Worm (Caenorhabditis elegans): ENCODE measurements around the gene T04F3.4.

ce11 chrV:11795352-11795751, 32.5 kb upstream of the T04F3.4 start:
- TF ChIP-seq unc-130 (GFP tag; optimal IDR thresholded peaks at IDR 0.05), result no peak
- no peak for TF ChIP-seq snpc-4 (GFP tag; optimal IDR thresholded peaks at IDR 0.05)
- TF ChIP-seq snpc-4 (tag; optimal IDR thresholded peaks at IDR 0.05), result no peak

Measured in whole organism, young adult.